Fruit fly (Drosophila melanogaster) whole organism, wandering third instar larva: ENCODE data around the gene ninaB.
A peak's percentile ranks its signal among the peaks of the same experiment; 100 is the strongest.

Source experiments
- Abd-B ChIP-seq: fragments of >200 bp; optimal IDR thresholded peaks from 2 replicates; lab custom pipeline; 2017; ENCODE audit warnings: missing biosample characterization, missing genetic modification characterization
- CrebA ChIP-seq: fragments of 200-800 bp; sonication (Bioruptor generic); optimal IDR thresholded peaks from 2 replicates; lab custom pipeline; 2016; ENCODE audit warnings: missing biosample characterization, mild to moderate bottlenecking, missing genetic modification characterization, borderline replicate concordance
- Dfd ChIP-seq: fragments of >200 bp; optimal IDR thresholded peaks from 2 replicates; lab custom pipeline; 2017; ENCODE audit warnings: missing biosample characterization, missing genetic modification characterization
- Dif ChIP-seq: fragments of 200-275, 200-300 bp; sonication (Bioruptor generic); optimal IDR thresholded peaks from 2 replicates; lab custom pipeline; 2018; ENCODE audit warnings: missing biosample characterization, missing genetic modification characterization; ENCODE audit not compliant: partially characterized antibody
- GATAd ChIP-seq: sonication (Bioruptor generic); optimal IDR thresholded peaks from 2 replicates; lab custom pipeline; 2016; ENCODE audit warnings: missing biosample characterization, missing genetic modification characterization
- HLH106 ChIP-seq: fragments of 200-800 bp; optimal IDR thresholded peaks from 3 replicates; lab custom pipeline; 2019; ENCODE audit warnings: missing biosample characterization, mild to moderate bottlenecking, missing genetic modification characterization, moderate library complexity
- Hnf4 ChIP-seq: fragments of 200-800 bp; sonication (Bioruptor generic); optimal IDR thresholded peaks from 2 replicates; lab custom pipeline; 2016; ENCODE audit warnings: missing biosample characterization, mild to moderate bottlenecking, missing genetic modification characterization
- Hr78 ChIP-seq: fragments of >200 bp; optimal IDR thresholded peaks from 2 replicates; lab custom pipeline; 2017; ENCODE audit warnings: missing biosample characterization, missing genetic modification characterization
- Hr83 ChIP-seq: fragments of 200-300 bp; sonication (Bioruptor generic); optimal IDR thresholded peaks from 2 replicates; lab custom pipeline; 2016; ENCODE audit warnings: missing biosample characterization, mild to moderate bottlenecking, missing genetic modification characterization, moderate library complexity; ENCODE audit not compliant: poor library complexity, severe bottlenecking
- Jra ChIP-seq: sonication (Bioruptor generic); optimal IDR thresholded peaks from 2 replicates; lab custom pipeline; 2016; ENCODE audit warnings: missing biosample characterization, missing genetic modification characterization
- Mio ChIP-seq: sonication (Bioruptor generic); optimal IDR thresholded peaks from 2 replicates; lab custom pipeline; 2016; ENCODE audit warnings: missing biosample characterization, missing genetic modification characterization
- Myc ChIP-seq: fragments of >200 bp; optimal IDR thresholded peaks from 2 replicates; lab custom pipeline; 2017
- N ChIP-seq: fragments of >200 bp; optimal IDR thresholded peaks from 2 replicates; lab custom pipeline; 2018; ENCODE audit warnings: missing biosample characterization, missing external identifiers, missing genetic modification characterization
- OdsH ChIP-seq: fragments of 200-800 bp; sonication (Bioruptor generic); optimal IDR thresholded peaks from 2 replicates; lab custom pipeline; 2016; ENCODE audit warnings: missing biosample characterization, mild to moderate bottlenecking, missing genetic modification characterization
- Rel ChIP-seq, 2 experiments: fragments of 200-800 bp; sonication (Bioruptor generic) in 1 of 2; optimal IDR thresholded peaks; 2 replicates in 1 of 2; 3 replicates in 1 of 2; lab custom pipeline; 2016 to 2019; ENCODE audit warnings: mild to moderate bottlenecking in 2 of 2, missing biosample characterization in 2 of 2, missing genetic modification characterization in 2 of 2, moderate library complexity in 1 of 2
- Sp1 ChIP-seq: fragments of 200-800 bp; sonication (Bioruptor generic); optimal IDR thresholded peaks from 3 replicates; lab custom pipeline; 2019; ENCODE audit warnings: missing biosample characterization, mild to moderate bottlenecking, missing genetic modification characterization, moderate library complexity
- Vsx2 ChIP-seq: fragments of 200-300, 225-300 bp; sonication (Bioruptor generic); optimal IDR thresholded peaks from 2 replicates; lab custom pipeline; 2018; ENCODE audit warnings: missing biosample characterization, missing genetic modification characterization; ENCODE audit not compliant: partially characterized antibody
- br ChIP-seq: fragments of 200-800 bp; sonication (Bioruptor generic); optimal IDR thresholded peaks from 2 replicates; lab custom pipeline; 2016; ENCODE audit warnings: missing biosample characterization, missing genetic modification characterization
- brk ChIP-seq: fragments of 200-800 bp; sonication (Bioruptor generic); optimal IDR thresholded peaks from 2 replicates; lab custom pipeline; 2016; ENCODE audit warnings: missing biosample characterization, mild to moderate bottlenecking, missing genetic modification characterization
- dl ChIP-seq, 2 experiments: fragments of 175-275, 200-275 bp in 1 of 2; fragments of 200-275 bp in 1 of 2; sonication (Bioruptor generic); optimal IDR thresholded peaks; lab custom pipeline; 2018; ENCODE audit warnings: mild to moderate bottlenecking in 2 of 2, missing biosample characterization in 2 of 2, missing genetic modification characterization in 2 of 2, moderate library complexity in 2 of 2; ENCODE audit not compliant: partially characterized antibody in 2 of 2, insufficient read depth in 1 of 2
- dmrt93B ChIP-seq: fragments of 200-800 bp; sonication (Bioruptor generic); optimal IDR thresholded peaks from 2 replicates; lab custom pipeline; 2018; ENCODE audit warnings: missing biosample characterization, mild to moderate bottlenecking, missing genetic modification characterization
- dsf ChIP-seq: sonication (Bioruptor generic); optimal IDR thresholded peaks from 2 replicates; lab custom pipeline; 2016; ENCODE audit warnings: missing biosample characterization, missing genetic modification characterization, borderline replicate concordance
- ey ChIP-seq: fragments of 200-800 bp; sonication (Bioruptor generic); optimal IDR thresholded peaks from 2 replicates; lab custom pipeline; 2016; ENCODE audit warnings: missing biosample characterization, missing genetic modification characterization
- foxo ChIP-seq, 2 experiments: fragments of 200-800 bp; sonication (Bioruptor generic); optimal IDR thresholded peaks; 2 replicates in 1 of 2; 3 replicates in 1 of 2; lab custom pipeline; 2016 to 2017; ENCODE audit warnings: missing biosample characterization in 2 of 2, missing genetic modification characterization in 2 of 2
- fru ChIP-seq: fragments of 200-800 bp; sonication (Bioruptor generic); optimal IDR thresholded peaks from 3 replicates; lab custom pipeline; 2016; ENCODE audit warnings: missing biosample characterization, mild to moderate bottlenecking, missing genetic modification characterization
- h ChIP-seq: fragments of 200-800 bp; sonication (Bioruptor generic); optimal IDR thresholded peaks from 3 replicates; lab custom pipeline; 2016; ENCODE audit warnings: missing biosample characterization, mild to moderate bottlenecking, missing genetic modification characterization
- jim ChIP-seq: fragments of 175-275, 200-325 bp; sonication (Bioruptor generic); optimal IDR thresholded peaks from 2 replicates; lab custom pipeline; 2016; ENCODE audit warnings: missing biosample characterization, mild to moderate bottlenecking, missing genetic modification characterization
- lola ChIP-seq: fragments of >200 bp; optimal IDR thresholded peaks from 2 replicates; lab custom pipeline; 2017; ENCODE audit warnings: missing biosample characterization, missing genetic modification characterization
- pan ChIP-seq: fragments of >200 bp; optimal IDR thresholded peaks from 2 replicates; lab custom pipeline; 2017
- psq ChIP-seq: fragments of 200-800 bp; sonication (Bioruptor generic); optimal IDR thresholded peaks from 3 replicates; lab custom pipeline; 2017; ENCODE audit warnings: missing biosample characterization, mild to moderate bottlenecking, missing genetic modification characterization, moderate library complexity
- rgr ChIP-seq: fragments of 200-800 bp; sonication (Bioruptor generic); optimal IDR thresholded peaks from 3 replicates; lab custom pipeline; 2016; ENCODE audit warnings: missing biosample characterization, mild to moderate bottlenecking, missing genetic modification characterization
- sage ChIP-seq: fragments of 200-800 bp; sonication (Bioruptor generic); optimal IDR thresholded peaks from 2 replicates; lab custom pipeline; 2016; ENCODE audit warnings: missing biosample characterization, mild to moderate bottlenecking, missing genetic modification characterization
- sv ChIP-seq: fragments of 200-800 bp; sonication (Bioruptor generic); optimal IDR thresholded peaks from 3 replicates; lab custom pipeline; 2016; ENCODE audit warnings: missing biosample characterization, missing genetic modification characterization
- usp ChIP-seq: fragments of >200 bp; optimal IDR thresholded peaks from 2 replicates; lab custom pipeline; 2017; ENCODE audit warnings: missing biosample characterization, missing genetic modification characterization
- woc ChIP-seq: sonication (Bioruptor generic); optimal IDR thresholded peaks from 2 replicates; lab custom pipeline; 2016; ENCODE audit warnings: missing biosample characterization, mild to moderate bottlenecking, missing genetic modification characterization

Gene ninaB

DNA sequence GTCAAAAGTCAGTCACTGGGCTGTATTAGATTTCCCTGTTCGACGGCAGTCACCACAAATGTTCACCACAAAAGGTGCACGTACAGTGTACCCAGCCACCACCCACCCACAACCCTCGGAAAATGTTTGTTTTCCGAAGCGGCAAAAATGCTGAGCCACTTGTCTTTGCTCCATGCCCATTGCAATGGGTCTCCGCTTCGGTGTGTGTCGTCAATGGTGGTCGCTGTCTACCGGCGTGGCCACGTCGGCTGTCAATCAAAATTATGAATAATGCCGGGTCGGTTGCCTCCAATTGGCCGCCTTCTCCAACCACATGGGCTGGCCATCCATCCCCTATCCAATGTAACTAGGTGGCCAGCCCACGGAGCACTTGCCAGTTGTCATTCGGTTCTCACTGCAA, at the start of gene ninaB:
ninaB (plus strand) TSS at position 374 of the 400 bp plus-strand sequence.
- TF ChIP-seq dl (GFP tag; optimal IDR thresholded peaks at IDR 0.05; lab: Kevin White, UChicago; ENCODE audit: insufficient read depth in 1 of 2, partially characterized antibody in 2 of 2) (no peak), woc (GFP tag; lab: Kevin White, UChicago) (no peak), rgr (GFP tag; lab: Kevin White, UChicago) (no peak), Abd-B (GFP tag; lab: Kevin White, UChicago) (no peak), Mio (GFP tag; lab: Kevin White, UChicago) (no peak), N (GFP tag; lab: Kevin White, UChicago) (no peak), Rel (GFP tag; optimal IDR thresholded peaks at IDR 0.05; lab: Kevin White, UChicago) (no peak), Rel (tag; optimal IDR thresholded peaks at IDR 0.05; lab: Kevin White, UChicago) (no peak), dmrt93B (GFP tag; lab: Kevin White, UChicago) (no peak), usp (GFP tag; lab: Kevin White, UChicago) (no peak), sage (GFP tag; lab: Kevin White, UChicago) (no peak)

DNA sequence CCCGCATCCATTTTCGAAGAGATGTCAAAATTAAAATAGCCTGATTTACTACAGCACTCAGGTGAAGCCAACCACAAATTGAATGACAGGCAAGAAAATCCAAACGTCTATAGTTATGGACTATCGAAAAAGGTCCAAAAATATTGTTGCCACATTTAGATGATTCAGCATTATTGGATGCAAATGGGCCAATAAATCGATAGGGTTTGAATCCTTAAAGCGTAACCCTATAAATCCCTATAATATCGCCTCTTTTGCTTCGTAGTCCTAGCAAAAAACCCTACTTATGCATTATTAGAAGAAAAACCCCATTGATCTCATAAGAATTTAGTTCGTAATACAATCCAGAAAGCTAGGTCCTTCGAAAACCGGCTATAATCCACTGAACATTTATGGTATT, 44.1 kb upstream of the ninaB start, which contains the start of gene Rbp4:
Rbp4 (minus strand) TSS at position 101 of the 400 bp plus-strand sequence.
- TF ChIP-seq Mio (GFP tag; lab: Kevin White, UChicago) (no peak), Myc (no peak), OdsH (GFP tag; lab: Kevin White, UChicago) (no peak), dsf (no peak), br (GFP tag; lab: Kevin White, UChicago) (no peak), HLH106 (tag; lab: Kevin White, UChicago) (no peak), woc (GFP tag; lab: Kevin White, UChicago) (no peak), Abd-B (GFP tag; lab: Kevin White, UChicago) (no peak), Hr78 (GFP tag; lab: Kevin White, UChicago) (no peak), foxo (GFP tag; optimal IDR thresholded peaks at IDR 0.05; lab: Kevin White, UChicago) (no peak), GATAd (GFP tag; lab: Kevin White, UChicago) (no peak), sage (GFP tag; lab: Kevin White, UChicago) (no peak), dl (GFP tag; optimal IDR thresholded peaks at IDR 0.05; lab: Kevin White, UChicago; ENCODE audit: insufficient read depth in 1 of 2, partially characterized antibody in 2 of 2) (no peak), brk (GFP tag; lab: Kevin White, UChicago) (no peak), pan (no peak), fru (GFP tag; lab: Kevin White, UChicago) (no peak), h (GFP tag; lab: Kevin White, UChicago) (no peak), CrebA (no peak), dmrt93B (GFP tag; lab: Kevin White, UChicago) (no peak)

DNA sequence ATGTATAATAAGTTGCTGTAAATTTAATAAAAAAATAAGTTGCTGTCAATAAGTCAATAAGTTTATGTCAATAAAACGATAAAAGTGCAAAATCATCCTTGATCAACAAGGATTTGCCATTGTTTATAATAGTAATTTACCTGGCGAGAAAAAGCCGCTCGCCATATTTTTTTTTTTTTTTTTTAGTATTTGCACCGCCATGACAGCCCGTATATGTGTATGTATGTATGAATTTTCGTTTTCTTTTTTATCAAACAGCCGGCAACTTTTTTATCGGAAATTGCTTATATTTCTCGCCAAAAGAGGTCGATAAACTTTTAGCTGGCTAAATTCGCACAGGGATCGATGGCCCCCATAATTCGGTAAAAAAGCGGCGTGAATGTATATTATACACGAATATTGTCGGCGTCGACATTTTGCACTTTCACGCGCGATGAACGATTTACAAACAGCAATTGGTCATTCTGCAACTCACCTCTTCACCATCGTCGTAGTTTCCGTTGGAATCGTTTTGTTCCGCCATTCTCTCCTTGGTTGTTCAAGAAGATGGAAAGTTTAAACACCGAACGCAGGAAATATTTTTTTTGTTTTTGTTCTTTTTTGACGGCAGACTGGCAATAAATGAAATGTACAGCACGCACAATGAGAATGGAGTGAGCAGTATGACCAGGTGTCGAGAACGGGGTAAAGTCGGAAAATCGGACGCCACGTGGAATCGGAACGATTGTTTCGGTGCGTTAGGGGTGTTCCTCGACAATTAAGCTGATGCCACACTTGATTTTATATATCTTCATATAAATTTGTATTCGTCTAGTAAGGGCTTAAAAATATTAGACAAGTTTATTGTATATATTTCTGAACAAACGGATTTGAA, 40.3 kb upstream of the ninaB start, which contains the start of gene Hrb87F:
Hrb87F (minus strand) TSS at position 667 of the 874 bp plus-strand sequence.
- TF ChIP-seq Dfd (GFP tag; lab: Kevin White, UChicago) (no peak), CrebA (no peak), jim (GFP tag; lab: Kevin White, UChicago) (peak; percentile 90), Hnf4 (GFP tag; lab: Kevin White, UChicago) (peak; percentile 4), Dif (GFP tag; lab: Kevin White, UChicago) (no peak), sv (no peak), foxo (GFP tag; optimal IDR thresholded peaks at IDR 0.05; lab: Kevin White, UChicago) (no peak), pan (no peak), Abd-B (GFP tag; lab: Kevin White, UChicago) (no peak), lola (GFP tag; lab: Kevin White, UChicago) (no peak), Jra (GFP tag; lab: Kevin White, UChicago) (no peak), dmrt93B (GFP tag; lab: Kevin White, UChicago) (no peak), ey (GFP tag; lab: Kevin White, UChicago) (no peak), OdsH (GFP tag; lab: Kevin White, UChicago) (no peak), fru (GFP tag; lab: Kevin White, UChicago) (no peak), sage (GFP tag; lab: Kevin White, UChicago) (no peak), psq (GFP tag; lab: Kevin White, UChicago) (no peak), Hr83 (GFP tag; lab: Kevin White, UChicago) (peak; percentile 70), Vsx2 (no peak), Rel (GFP tag; optimal IDR thresholded peaks at IDR 0.05; lab: Kevin White, UChicago) (no peak), Rel (tag; optimal IDR thresholded peaks at IDR 0.05; lab: Kevin White, UChicago) (peak; percentile 40), woc (GFP tag; lab: Kevin White, UChicago) (peak; percentile 10), N (GFP tag; lab: Kevin White, UChicago) (no peak), Mio (GFP tag; lab: Kevin White, UChicago) (no peak), HLH106 (tag; lab: Kevin White, UChicago) (no peak), Sp1 (GFP tag; lab: Kevin White, UChicago) (peak; percentile 46), Myc (no peak), dl (GFP tag; optimal IDR thresholded peaks at IDR 0.05; lab: Kevin White, UChicago; ENCODE audit: insufficient read depth in 1 of 2, partially characterized antibody in 2 of 2) (peak in 1 of 2 experiments; percentile 12), brk (GFP tag; lab: Kevin White, UChicago) (peak; percentile 31)
